Worm (Caenorhabditis elegans) whole organism, L2 larva: ENCODE data around the gene T26G10.5.

Source experiments
- C34F6.9 ChIP-seq: fragments of 150-350 bp; optimal IDR thresholded peaks from 2 replicates; lab custom pipeline; 2014; ENCODE audit warnings: missing biosample characterization, missing genetic modification characterization
- F13H6.1 ChIP-seq: sonication (generic microtip); optimal IDR thresholded peaks from 2 replicates; lab custom pipeline; 2016; ENCODE audit warnings: missing genetic modification characterization, missing compliant biosample characterization
- R02D3.7 ChIP-seq: fragments of 150-350 bp; optimal IDR thresholded peaks from 2 replicates; lab custom pipeline; 2014; ENCODE audit warnings: missing biosample characterization, missing genetic modification characterization
- Y55F3AM.14 ChIP-seq: fragments of 200-800 bp; sonication (Bioruptor generic); optimal IDR thresholded peaks from 2 replicates; lab custom pipeline; 2018; ENCODE audit warnings: mild to moderate bottlenecking, missing genetic modification characterization, missing compliant biosample characterization
- ZK546.5 ChIP-seq: sonication (generic microtip); optimal IDR thresholded peaks from 2 replicates; lab custom pipeline; 2017; ENCODE audit warnings: missing biosample characterization, missing genetic modification characterization
- alr-1 ChIP-seq: fragments of 150-350 bp; optimal IDR thresholded peaks from 2 replicates; lab custom pipeline; 2014; ENCODE audit warnings: missing biosample characterization, missing genetic modification characterization
- aly-2 ChIP-seq: fragments of 150-350 bp; optimal IDR thresholded peaks from 2 replicates; lab custom pipeline; 2014; ENCODE audit warnings: missing biosample characterization, missing genetic modification characterization
- ama-1 ChIP-seq: fragments of 150-350 bp; optimal IDR thresholded peaks from 2 replicates; lab custom pipeline; 2018; ENCODE audit warnings: inconsistent platforms
- blmp-1 ChIP-seq: sonication (generic microtip); optimal IDR thresholded peaks from 2 replicates; lab custom pipeline; 2017; ENCODE audit warnings: missing genetic modification characterization, mild to moderate bottlenecking, missing compliant biosample characterization, antibody characterized with exemption, moderate library complexity; ENCODE audit not compliant: insufficient read depth
- crh-2 ChIP-seq: sonication (generic microtip); optimal IDR thresholded peaks from 2 replicates; lab custom pipeline; 2017; ENCODE audit warnings: missing biosample characterization, missing genetic modification characterization
- dmd-4 ChIP-seq: sonication (generic microtip); optimal IDR thresholded peaks from 2 replicates; lab custom pipeline; 2017; ENCODE audit warnings: missing biosample characterization, missing genetic modification characterization
- egl-27 ChIP-seq: sonication (generic microtip); optimal IDR thresholded peaks from 3 replicates; lab custom pipeline; 2017; ENCODE audit warnings: missing biosample characterization, missing genetic modification reagents, missing genetic modification characterization
- elt-1 ChIP-seq: fragments of 150-350 bp; optimal IDR thresholded peaks from 2 replicates; lab custom pipeline; 2014; ENCODE audit warnings: missing biosample characterization, missing genetic modification characterization
- elt-3 ChIP-seq: sonication (generic microtip); optimal IDR thresholded peaks from 2 replicates; lab custom pipeline; 2017; ENCODE audit warnings: missing biosample characterization, missing genetic modification characterization
- fos-1 ChIP-seq: fragments of 150-350 bp; optimal IDR thresholded peaks from 2 replicates; lab custom pipeline; 2014; ENCODE audit warnings: missing biosample characterization, missing genetic modification characterization
- gmeb-1 ChIP-seq: fragments of 150-350 bp; optimal IDR thresholded peaks from 2 replicates; lab custom pipeline; 2014; ENCODE audit warnings: missing biosample characterization, missing genetic modification characterization
- lin-11 ChIP-seq: fragments of 150-350 bp; sonication (generic microtip); optimal IDR thresholded peaks from 2 replicates; lab custom pipeline; 2014; ENCODE audit warnings: missing biosample characterization, missing genetic modification characterization, inconsistent platforms, mixed read lengths
- lin-13 ChIP-seq: fragments of 150-350 bp; optimal IDR thresholded peaks from 2 replicates; lab custom pipeline; 2014; ENCODE audit warnings: missing biosample characterization, missing genetic modification reagents, missing genetic modification characterization
- lsy-2 ChIP-seq, 2 experiments: fragments of 150-350 bp in 1 of 2; sonication (generic microtip) in 1 of 2; optimal IDR thresholded peaks; 2 replicates each; lab custom pipeline; 2014 to 2017; ENCODE audit warnings: missing biosample characterization in 2 of 2, missing genetic modification characterization in 2 of 2
- mab-5 ChIP-seq: fragments of 150-350 bp; optimal IDR thresholded peaks from 2 replicates; lab custom pipeline; 2014; ENCODE audit warnings: missing biosample characterization, missing genetic modification characterization
- mdl-1 ChIP-seq, 2 experiments: fragments of 150-350 bp in 1 of 2; sonication (generic microtip) in 1 of 2; optimal IDR thresholded peaks; 2 replicates each; lab custom pipeline; 2017; ENCODE audit warnings: missing biosample characterization in 2 of 2, missing genetic modification characterization in 2 of 2
- nhr-10 ChIP-seq: sonication (generic microtip); optimal IDR thresholded peaks from 2 replicates; lab custom pipeline; 2017; ENCODE audit warnings: missing biosample characterization, missing genetic modification characterization
- nhr-11 ChIP-seq: fragments of 150-350 bp; optimal IDR thresholded peaks from 2 replicates; lab custom pipeline; 2014; ENCODE audit warnings: missing biosample characterization, missing genetic modification characterization
- nhr-12 ChIP-seq: fragments of 150-350 bp; optimal IDR thresholded peaks from 2 replicates; lab custom pipeline; 2014; ENCODE audit warnings: missing biosample characterization, missing genetic modification characterization
- nhr-129 ChIP-seq: fragments of 150-350 bp; optimal IDR thresholded peaks from 2 replicates; lab custom pipeline; 2014; ENCODE audit warnings: missing biosample characterization, missing genetic modification characterization
- nhr-21 ChIP-seq: fragments of 150-350 bp; optimal IDR thresholded peaks from 2 replicates; lab custom pipeline; 2014; ENCODE audit warnings: missing biosample characterization, missing genetic modification characterization
- nhr-23 ChIP-seq: fragments of 150-350 bp; optimal IDR thresholded peaks from 2 replicates; lab custom pipeline; 2014; ENCODE audit warnings: missing biosample characterization, missing genetic modification reagents, missing genetic modification characterization
- nhr-237 ChIP-seq: fragments of 150-350 bp; optimal IDR thresholded peaks from 2 replicates; lab custom pipeline; 2014; ENCODE audit warnings: missing biosample characterization, missing genetic modification characterization
- nhr-6 ChIP-seq: fragments of 150-350 bp; optimal IDR thresholded peaks from 2 replicates; lab custom pipeline; 2014; ENCODE audit warnings: missing biosample characterization, missing genetic modification characterization
- nhr-77 ChIP-seq: fragments of 150-350 bp; optimal IDR thresholded peaks from 2 replicates; lab custom pipeline; 2014; ENCODE audit warnings: missing biosample characterization, missing genetic modification characterization
- peb-1 ChIP-seq: fragments of 150-350 bp; optimal IDR thresholded peaks from 2 replicates; lab custom pipeline; 2014; ENCODE audit warnings: missing biosample characterization, missing genetic modification characterization
- sem-4 ChIP-seq: fragments of 150-350 bp; optimal IDR thresholded peaks from 2 replicates; lab custom pipeline; 2014; ENCODE audit warnings: missing biosample characterization, missing genetic modification reagents, missing genetic modification characterization
- sma-3 ChIP-seq: sonication (generic microtip); optimal IDR thresholded peaks from 2 replicates; lab custom pipeline; 2016; ENCODE audit warnings: missing genetic modification reagents, missing genetic modification characterization, missing compliant biosample characterization
- sma-9 ChIP-seq, 2 experiments: fragments of 150-350 bp in 1 of 2; sonication (generic microtip) in 1 of 2; optimal IDR thresholded peaks; 2 replicates each; lab custom pipeline; 2014 to 2016; ENCODE audit warnings: missing genetic modification characterization in 2 of 2, mild to moderate bottlenecking in 1 of 2, missing biosample characterization in 1 of 2, missing compliant biosample characterization in 1 of 2, missing genetic modification reagents in 1 of 2, moderate library complexity in 1 of 2
- snpc-4 ChIP-seq: fragments of 150-350 bp; optimal IDR thresholded peaks from 2 replicates; lab custom pipeline; 2014; ENCODE audit warnings: missing biosample characterization, missing genetic modification characterization
- unc-39 ChIP-seq: fragments of 150-350 bp; optimal IDR thresholded peaks from 2 replicates; lab custom pipeline; 2014; ENCODE audit warnings: missing biosample characterization, missing genetic modification characterization
- unc-55 ChIP-seq: fragments of 150-350 bp; sonication (generic microtip); optimal IDR thresholded peaks from 3 replicates; lab custom pipeline; 2014; ENCODE audit warnings: missing biosample characterization, missing genetic modification reagents, missing genetic modification characterization
- unc-62 ChIP-seq: fragments of 150-350 bp; optimal IDR thresholded peaks from 2 replicates; lab custom pipeline; 2014; ENCODE audit warnings: missing biosample characterization, missing genetic modification reagents, missing genetic modification characterization
- ztf-1 ChIP-seq: fragments of 200-800 bp; sonication (Bioruptor generic); conservative IDR thresholded peaks from 2 replicates; pipeline ENCODE4 v1.3.6; 2022; ENCODE audit warnings: missing genetic modification characterization, missing compliant biosample characterization
- ztf-11 ChIP-seq: sonication (generic microtip); optimal IDR thresholded peaks from 2 replicates; lab custom pipeline; 2017; ENCODE audit warnings: missing biosample characterization, missing genetic modification characterization
- ztf-4 ChIP-seq: fragments of 150-350 bp; optimal IDR thresholded peaks from 2 replicates; lab custom pipeline; 2014; ENCODE audit warnings: missing biosample characterization, missing genetic modification characterization

T26G10.5 gene

DNA sequence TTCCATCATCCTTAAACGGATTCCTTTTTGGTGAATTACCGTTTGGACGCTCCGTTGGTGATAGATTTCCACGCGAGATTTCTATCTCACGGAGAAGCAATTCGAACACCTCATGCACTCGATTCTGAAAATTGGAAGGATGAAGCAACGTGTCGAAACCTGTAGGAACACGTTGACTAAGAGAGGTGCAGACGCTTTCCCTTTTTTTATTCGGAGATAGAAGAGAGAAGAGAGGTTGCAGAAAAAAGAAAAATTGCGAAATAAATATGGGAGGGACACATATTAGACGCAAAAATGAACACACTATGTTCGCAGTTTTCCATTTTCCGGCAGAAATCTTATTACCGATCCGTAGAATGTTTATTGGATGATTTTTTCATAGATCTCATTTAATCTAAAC lies 28.5 kb upstream of the T26G10.5 start:
- no peak for TF ChIP-seq mdl-1 (tag; optimal IDR thresholded peaks at IDR 0.05; lab: Kevin White, UChicago)
- peak; percentile 58 for TF ChIP-seq blmp-1 (tag; lab: Kevin White, UChicago)
- TF ChIP-seq nhr-237 (tag; lab: Kevin White, UChicago): no peak
- no peak for TF ChIP-seq nhr-21 (tag; lab: Kevin White, UChicago)
- TF ChIP-seq elt-3: no peak
- no peak for TF ChIP-seq sma-3 (GFP tag; lab: Kevin White, UChicago)
- TF ChIP-seq F13H6.1 (tag; lab: Kevin White, UChicago): no peak
- no peak for TF ChIP-seq ama-1 (lab: Kevin White, UChicago)
- peak; percentile 30 for TF ChIP-seq unc-55 (GFP tag; lab: Kevin White, UChicago)
- no peak for TF ChIP-seq Y55F3AM.14 (GFP tag; lab: Kevin White, UChicago)
- no peak for TF ChIP-seq peb-1

- TF ChIP-seq crh-2 (tag; lab: Kevin White, UChicago): no peak
Measured at ce11 chrIII:9453962-9454361, 27.8 kb upstream of the T26G10.5 start, which contains the start of gene F54C8.7. TSS of gene F54C8.7 (minus strand) at chrIII:9454062.

DNA sequence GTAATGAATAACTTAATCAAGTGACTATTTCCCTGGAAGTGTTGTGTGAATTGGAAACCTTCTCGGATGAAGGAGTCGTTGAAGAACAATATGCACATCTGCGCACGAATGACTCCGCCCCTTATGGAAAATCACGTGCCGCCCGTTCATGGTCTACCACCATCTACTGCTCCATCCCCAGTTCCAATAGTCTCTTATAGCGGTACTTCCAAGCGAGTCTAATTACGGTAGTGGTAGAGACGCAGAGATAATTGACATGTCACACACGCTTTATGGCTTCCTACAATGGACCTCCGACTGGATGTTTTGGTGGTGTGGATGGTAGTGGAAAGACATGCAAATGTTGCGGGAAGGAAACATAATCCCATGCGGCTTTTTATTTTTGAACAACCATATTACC lies 24.7 kb upstream of the T26G10.5 start:
- no peak for TF ChIP-seq nhr-77 (tag; lab: Kevin White, UChicago)
- TF ChIP-seq nhr-129: peak; percentile 42
- no peak for TF ChIP-seq mab-5
- peak; percentile 65 for TF ChIP-seq C34F6.9 (tag; lab: Kevin White, UChicago)
- no peak for TF ChIP-seq sem-4 (tag; lab: Kevin White, UChicago)
- TF ChIP-seq lsy-2 (tag; optimal IDR thresholded peaks at IDR 0.05; lab: Kevin White, UChicago): peak in 1 of 2 experiments; percentile 18

DNA sequence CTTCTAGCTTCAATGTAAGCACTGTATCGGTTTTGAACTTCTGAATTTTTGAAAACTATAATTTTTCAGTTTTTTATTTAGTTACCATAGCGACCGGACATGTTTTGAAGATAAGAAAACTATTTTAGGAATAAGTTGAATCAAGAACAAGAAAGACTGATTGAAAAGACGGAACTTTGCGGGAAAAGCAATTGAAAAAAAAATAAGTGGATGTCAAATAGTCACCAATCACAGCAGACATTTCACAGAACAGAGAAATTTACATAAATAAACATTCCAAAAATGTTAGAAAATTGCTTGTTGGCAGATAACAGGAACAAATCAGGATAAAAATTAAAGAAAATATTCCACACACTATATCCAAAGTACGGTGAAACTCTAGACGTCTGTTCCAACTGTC lies 23.6 kb upstream of the T26G10.5 start, which contains the start of gene F54C8.6:
Gene F54C8.6 (minus strand): TSS at position 101 of the 400 bp plus-strand sequence.
- TF ChIP-seq snpc-4 (tag; lab: Kevin White, UChicago) (no peak), nhr-77 (tag; lab: Kevin White, UChicago) (no peak), lin-11 (tag; lab: Kevin White, UChicago) (no peak), ztf-4 (tag; lab: Kevin White, UChicago) (no peak), sma-9 (GFP tag; optimal IDR thresholded peaks at IDR 0.05; lab: Kevin White, UChicago) (no peak), sma-9 (tag; optimal IDR thresholded peaks at IDR 0.05; lab: Kevin White, UChicago) (no peak), unc-39 (tag; lab: Kevin White, UChicago) (no peak), nhr-23 (tag; lab: Kevin White, UChicago) (no peak), lin-13 (no peak)

- no peak for TF ChIP-seq R02D3.7 (tag; lab: Kevin White, UChicago)
- TF ChIP-seq Y55F3AM.14 (GFP tag; lab: Kevin White, UChicago): peak; percentile 7
- no peak for TF ChIP-seq nhr-237 (tag; lab: Kevin White, UChicago)
- TF ChIP-seq blmp-1 (tag; lab: Kevin White, UChicago): peak; percentile 27
- TF ChIP-seq nhr-21 (tag; lab: Kevin White, UChicago): peak; percentile 74
- TF ChIP-seq nhr-77 (tag; lab: Kevin White, UChicago): no peak
- TF ChIP-seq nhr-10 (tag; lab: Kevin White, UChicago): no peak
- TF ChIP-seq C34F6.9 (tag; lab: Kevin White, UChicago): peak; percentile 74
- TF ChIP-seq nhr-23 (tag; lab: Kevin White, UChicago): no peak
- TF ChIP-seq mab-5: peak; percentile 77
- TF ChIP-seq dmd-4 (tag; lab: Kevin White, UChicago): no peak
- TF ChIP-seq unc-62 (GFP tag; lab: Kevin White, UChicago): no peak
- no peak for TF ChIP-seq alr-1 (tag; lab: Kevin White, UChicago)
- peak; percentile 93 for TF ChIP-seq crh-2 (tag; lab: Kevin White, UChicago)
- no peak for TF ChIP-seq nhr-12
- TF ChIP-seq ztf-11 (tag; lab: Kevin White, UChicago): no peak
- TF ChIP-seq lin-13: peak; percentile 90
- TF ChIP-seq F13H6.1 (tag; lab: Kevin White, UChicago): peak; percentile 83
- TF ChIP-seq sma-3 (GFP tag; lab: Kevin White, UChicago): peak; percentile 78
- peak; percentile 97 for TF ChIP-seq unc-55 (GFP tag; lab: Kevin White, UChicago)
- TF ChIP-seq elt-1 (tag; lab: Kevin White, UChicago): no peak
- TF ChIP-seq nhr-11 (tag; lab: Kevin White, UChicago): no peak
- TF ChIP-seq lin-11 (tag; lab: Kevin White, UChicago): peak; percentile 90
- no peak for TF ChIP-seq egl-27 (tag; lab: Kevin White, UChicago)
- TF ChIP-seq ama-1 (lab: Kevin White, UChicago): peak; percentile 65
- peak; percentile 58 for TF ChIP-seq ZK546.5 (tag; lab: Kevin White, UChicago)
- TF ChIP-seq aly-2 (tag; lab: Kevin White, UChicago): no peak
- TF ChIP-seq gmeb-1 (tag; lab: Kevin White, UChicago): peak; percentile 92
- no peak for TF ChIP-seq ztf-1 (GFP tag; lab: Robert Waterston, UW)
- peak; percentile 41 for TF ChIP-seq nhr-6 (tag; lab: Kevin White, UChicago)
- TF ChIP-seq snpc-4 (tag; lab: Kevin White, UChicago): peak; percentile 79
- peak; percentile 63 for TF ChIP-seq ztf-4 (tag; lab: Kevin White, UChicago)
- peak; percentile 57 for TF ChIP-seq fos-1
- TF ChIP-seq nhr-129: peak; percentile 92
- TF ChIP-seq peb-1: no peak
- TF ChIP-seq mdl-1 (tag; optimal IDR thresholded peaks at IDR 0.05; lab: Kevin White, UChicago): peak; percentile 28 to 46
- peak; percentile 70 to 93 for TF ChIP-seq lsy-2 (tag; optimal IDR thresholded peaks at IDR 0.05; lab: Kevin White, UChicago)
Measured at ce11 chrIII:9443417-9444027, 17.3 kb upstream of the T26G10.5 start, which contains the start of gene pir-2. TSS of gene pir-2 (minus strand) at chrIII:9443634.
